Fruit fly (Drosophila melanogaster): ENCODE results near the gene CG15498.

DNA sequence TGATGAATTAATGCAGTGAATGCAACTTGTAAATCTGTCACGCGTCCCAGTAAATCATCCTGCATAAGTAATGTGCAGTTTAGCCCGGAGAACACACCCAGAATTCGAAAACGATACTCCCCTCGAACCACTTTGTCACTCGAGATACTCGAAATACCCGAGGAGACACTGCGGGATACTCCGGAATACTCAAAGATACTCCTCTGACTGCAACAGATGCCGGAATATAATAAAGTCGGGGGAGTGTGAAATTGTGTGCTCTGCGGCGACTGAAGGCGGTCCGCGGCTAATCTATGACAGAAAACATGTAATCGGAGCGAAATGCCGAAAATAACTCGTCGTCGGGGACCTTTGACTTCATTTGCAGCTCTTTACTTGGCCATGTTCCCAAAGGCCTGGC, 2.6 kb downstream of the CG15498 start:
- no peak for TF ChIP-seq CG8478 (optimal IDR thresholded peaks at IDR 0.05)
- TF ChIP-seq CTCF (optimal IDR thresholded peaks at IDR 0.05) = no peak
